Worm (Caenorhabditis elegans): ENCODE measurements around the gene ZK1086.3.

The ZK1086.3 gene

DNA sequence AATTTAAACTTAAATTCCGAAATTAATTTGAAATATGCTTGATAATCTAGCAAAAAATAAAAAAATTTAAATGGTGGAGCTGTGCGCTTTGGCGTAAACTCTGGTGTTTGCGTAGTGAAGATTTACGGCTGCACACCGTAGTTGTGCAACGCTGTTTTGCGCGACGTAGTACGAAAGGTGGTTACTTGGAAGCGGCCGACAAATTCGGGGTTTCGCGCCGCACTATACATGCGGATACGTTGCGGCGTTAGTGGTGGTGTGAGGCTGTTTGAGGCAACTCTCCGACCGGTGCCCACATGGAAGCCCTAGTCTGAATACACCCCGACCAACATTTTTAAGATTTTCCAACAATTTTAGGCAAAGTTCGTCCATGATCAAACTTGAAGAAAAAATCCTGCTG lies 42.8 kb downstream of the ZK1086.3 start:
- no peak for TF ChIP-seq dox-1 (GFP tag; IDR thresholded peaks at IDR 0.05)
- TF ChIP-seq sdz-38 (tag; optimal IDR thresholded peaks at IDR 0.05), result no peak
- TF ChIP-seq snpc-1.1 (tag; optimal IDR thresholded peaks at IDR 0.05; ENCODE audit: insufficient read depth), result peak; percentile 25
- no peak for TF ChIP-seq snpc-4 (GFP tag; optimal IDR thresholded peaks at IDR 0.05)
- TF ChIP-seq snpc-4 (tag; optimal IDR thresholded peaks at IDR 0.05), result peak in 2 of 4 experiments; percentile 81 to 90
- TF ChIP-seq ztf-25 (GFP tag; IDR thresholded peaks at IDR 0.05), result peak; percentile 37; the same call in 1 of the 2 replicates
- TF ChIP-seq unc-62 (GFP tag; optimal IDR thresholded peaks at IDR 0.05), result no peak
- no peak for TF ChIP-seq bed-1 (GFP tag; IDR thresholded peaks at IDR 0.05)

DNA sequence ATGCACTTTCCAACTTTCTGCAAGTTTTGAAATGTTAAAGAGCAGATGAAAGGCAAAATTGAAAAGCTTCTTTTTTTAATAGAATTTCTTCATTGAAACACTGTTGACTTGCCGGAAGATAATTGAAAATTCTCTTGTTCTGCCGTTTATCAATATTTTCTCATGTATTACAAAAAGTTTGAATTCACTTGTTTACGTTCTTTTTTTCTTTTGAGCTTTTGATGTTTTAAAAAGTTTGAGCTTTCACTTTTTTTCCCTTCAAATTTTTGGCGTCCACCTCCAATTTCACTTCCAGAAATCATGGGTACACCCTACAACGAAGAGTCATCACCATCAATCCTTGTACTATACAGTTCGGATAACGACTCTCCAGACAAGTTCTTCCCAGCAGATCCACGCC lies 43.5 kb downstream of the ZK1086.3 start, which contains the start of gene F19D8.2:
Gene F19D8.2, plus strand, starts transcription at position 301 of the 400 bp plus-strand sequence.
- TF ChIP-seq ztf-26 (tag; optimal IDR thresholded peaks at IDR 0.05), result no peak
- no peak for TF ChIP-seq F55B11.4 (tag; optimal IDR thresholded peaks at IDR 0.05; ENCODE audit: borderline replicate concordance, insufficient read depth)
- no peak for TF ChIP-seq bed-1 (GFP tag; IDR thresholded peaks at IDR 0.05)
- TF ChIP-seq ama-1 (optimal IDR thresholded peaks at IDR 0.05), result no peak
- no peak for TF ChIP-seq ama-1 (GFP tag; optimal IDR thresholded peaks at IDR 0.05)
- no peak for TF ChIP-seq ztf-18 (tag; optimal IDR thresholded peaks at IDR 0.05)
- no peak for TF ChIP-seq ZK185.1 (tag; optimal IDR thresholded peaks at IDR 0.05; ENCODE audit: poor library complexity, severe bottlenecking)
- no peak for TF ChIP-seq hmg-20 (GFP tag; IDR thresholded peaks at IDR 0.05)
- TF ChIP-seq F10E7.11 (tag; optimal IDR thresholded peaks at IDR 0.05), result no peak
- no peak for TF ChIP-seq ztf-6 (GFP tag; IDR thresholded peaks at IDR 0.05)
- no peak for TF ChIP-seq B0261.1 (tag; optimal IDR thresholded peaks at IDR 0.05)
- TF ChIP-seq nhr-27 (tag; optimal IDR thresholded peaks at IDR 0.05), result no peak
- TF ChIP-seq somi-1 (GFP tag; optimal IDR thresholded peaks at IDR 0.05), result no peak

DNA sequence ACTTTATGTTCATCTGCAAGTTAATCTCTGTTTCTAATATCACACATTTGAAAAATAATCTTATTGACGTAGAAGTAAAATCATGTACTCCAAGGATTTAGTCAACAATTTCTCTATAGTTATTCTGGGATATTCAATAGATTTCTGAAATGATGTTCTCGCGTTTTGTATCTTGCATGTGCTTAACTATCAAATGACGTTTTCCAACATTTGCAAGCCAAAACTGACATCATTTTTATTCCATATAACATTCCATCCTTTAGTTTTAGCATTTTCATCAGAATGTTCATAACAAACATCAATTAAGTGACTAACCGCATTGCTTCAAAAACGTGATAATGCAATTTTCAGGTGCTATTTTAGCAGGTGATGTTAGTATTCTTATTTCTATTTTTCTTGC lies 47.4 kb downstream of the ZK1086.3 start:
- no peak for TF ChIP-seq dpl-1 (GFP tag; optimal IDR thresholded peaks at IDR 0.05)
- TF ChIP-seq T07F8.4 (tag; optimal IDR thresholded peaks at IDR 0.05), result no peak
- no peak for TF ChIP-seq sdz-38 (tag; optimal IDR thresholded peaks at IDR 0.05)
- no peak for TF ChIP-seq snpc-1.3 (tag; optimal IDR thresholded peaks at IDR 0.05; ENCODE audit: insufficient read depth)
- TF ChIP-seq lin-40 (tag; optimal IDR thresholded peaks at IDR 0.05), result no peak
- no peak for TF ChIP-seq nfya-1 (tag; optimal IDR thresholded peaks at IDR 0.05; ENCODE audit: borderline replicate concordance, insufficient read depth)
- TF ChIP-seq lin-35 (GFP tag; optimal IDR thresholded peaks at IDR 0.05), result no peak
- no peak for TF ChIP-seq ccch-3 (GFP tag; optimal IDR thresholded peaks at IDR 0.05)
- TF ChIP-seq sea-2 (GFP tag; IDR thresholded peaks at IDR 0.05), result no peak
- TF ChIP-seq F22D6.2 (tag; optimal IDR thresholded peaks at IDR 0.05), result no peak
- TF ChIP-seq mes-4 (tag; optimal IDR thresholded peaks at IDR 0.05), result no peak
- no peak for TF ChIP-seq snpc-3.4 (tag; optimal IDR thresholded peaks at IDR 0.05)
- TF ChIP-seq bed-1 (GFP tag; IDR thresholded peaks at IDR 0.05), result no peak
- TF ChIP-seq gei-17 (GFP tag; optimal IDR thresholded peaks at IDR 0.05), result no peak
- no peak for TF ChIP-seq lin-26 (GFP tag; IDR thresholded peaks at IDR 0.05)
- no peak for TF ChIP-seq attf-5 (GFP tag; optimal IDR thresholded peaks at IDR 0.05)
- TF ChIP-seq dpff-1 (tag; optimal IDR thresholded peaks at IDR 0.05), result no peak
- TF ChIP-seq nhr-120 (GFP tag; IDR thresholded peaks at IDR 0.05), result no peak
- no peak for TF ChIP-seq F57C9.4 (tag; optimal IDR thresholded peaks at IDR 0.05)

Data from whole organism, young adult.